Worm (Caenorhabditis elegans) whole organism, L2 larva: Measurements from ENCODE around the gene Y62H9A.8.

Experiments used
- blmp-1 ChIP-seq: sonication (generic microtip); optimal IDR thresholded peaks from 2 replicates; lab custom pipeline; 2017; ENCODE audit warnings: missing genetic modification characterization, mild to moderate bottlenecking, missing compliant biosample characterization, antibody characterized with exemption, moderate library complexity; ENCODE audit not compliant: insufficient read depth
- ceh-82 ChIP-seq: fragments of 150-350 bp; optimal IDR thresholded peaks from 2 replicates; lab custom pipeline; 2014; ENCODE audit warnings: missing biosample characterization, missing genetic modification characterization
- lin-11 ChIP-seq: fragments of 150-350 bp; sonication (generic microtip); optimal IDR thresholded peaks from 2 replicates; lab custom pipeline; 2014; ENCODE audit warnings: missing biosample characterization, missing genetic modification characterization, inconsistent platforms, mixed read lengths
- lin-13 ChIP-seq: fragments of 150-350 bp; optimal IDR thresholded peaks from 2 replicates; lab custom pipeline; 2014; ENCODE audit warnings: missing biosample characterization, missing genetic modification reagents, missing genetic modification characterization
- mdl-1 ChIP-seq, 2 experiments: fragments of 150-350 bp in 1 of 2; sonication (generic microtip) in 1 of 2; optimal IDR thresholded peaks; 2 replicates each; lab custom pipeline; 2017; ENCODE audit warnings: missing biosample characterization in 2 of 2, missing genetic modification characterization in 2 of 2
- nhr-12 ChIP-seq: fragments of 150-350 bp; optimal IDR thresholded peaks from 2 replicates; lab custom pipeline; 2014; ENCODE audit warnings: missing biosample characterization, missing genetic modification characterization
- skn-1 ChIP-seq: sonication (generic microtip); optimal IDR thresholded peaks from 2 replicates; lab custom pipeline; 2017; ENCODE audit warnings: missing biosample characterization, missing genetic modification characterization
- snpc-4 ChIP-seq: fragments of 150-350 bp; optimal IDR thresholded peaks from 2 replicates; lab custom pipeline; 2014; ENCODE audit warnings: missing biosample characterization, missing genetic modification characterization

DNA sequence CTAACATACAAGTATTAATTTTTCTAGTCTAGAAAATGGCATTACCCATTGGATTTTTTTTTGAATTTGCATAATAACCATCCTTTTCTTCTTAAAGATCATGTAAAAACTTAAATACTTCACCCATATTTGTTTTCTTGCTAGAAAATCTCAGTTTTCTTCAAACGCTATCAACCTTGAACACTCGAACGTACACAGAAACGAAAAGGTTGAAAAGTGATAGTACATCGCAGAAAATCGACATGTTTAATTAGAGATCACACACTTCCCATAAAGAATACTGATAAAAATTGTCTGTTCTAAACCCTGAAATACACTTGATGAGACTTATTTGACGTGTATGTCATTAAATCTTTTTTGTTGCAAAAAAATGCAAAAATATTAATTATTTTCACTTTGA lies 35.4 kb upstream of the Y62H9A.8 start, which contains the start of gene F55G7.4:
- TF ChIP-seq nhr-12 (tag; lab: Kevin White, UChicago) (no peak), ceh-82 (no peak), snpc-4 (tag; lab: Kevin White, UChicago) (no peak), lin-13 (GFP tag; lab: Kevin White, UChicago) (no peak), mdl-1 (tag; optimal IDR thresholded peaks at IDR 0.05; lab: Kevin White, UChicago) (no peak), blmp-1 (tag; lab: Kevin White, UChicago) (no peak), skn-1 (tag; lab: Kevin White, UChicago) (no peak), lin-11 (no peak)
